Worm (Caenorhabditis elegans) whole organism, L4 larva: Measurements from ENCODE around the gene F16F9.4.

Experiments used
- lin-39 ChIP-seq: fragments of 150-350 bp; optimal IDR thresholded peaks from 2 replicates; lab custom pipeline; 2014; ENCODE audit warnings: missing biosample characterization, missing genetic modification reagents, missing genetic modification characterization
- mdl-1 ChIP-seq, 2 experiments: fragments of 150-350 bp in 1 of 2; sonication (generic microtip) in 1 of 2; optimal IDR thresholded peaks; 2 replicates each; lab custom pipeline; 2014 to 2017; ENCODE audit warnings: missing biosample characterization in 2 of 2, missing genetic modification characterization in 2 of 2
- pqm-1 ChIP-seq: sonication (generic microtip); optimal IDR thresholded peaks from 2 replicates; lab custom pipeline; 2017; ENCODE audit warnings: missing biosample characterization, missing genetic modification characterization
- unc-62 ChIP-seq, 3 experiments: fragments of 150-350 bp in 1 of 3; sonication (generic microtip); optimal IDR thresholded peaks in 2 of 3; peaks in 1 of 3; 1 replicate in 1 of 3; 2 replicates in 2 of 3; lab custom pipeline; 2014 to 2017; ENCODE audit warnings: missing biosample characterization in 3 of 3, missing genetic modification characterization in 3 of 3, missing genetic modification reagents in 3 of 3, missing genotype in 1 of 3

ce11 chrX:8423633-8424032 is 39.5 kb downstream of the F16F9.4 start, which contains the start of gene tth-1:
- TF ChIP-seq pqm-1 (tag; lab: Kevin White, UChicago) (no peak), unc-62 (GFP tag; optimal IDR thresholded peaks at IDR 0.05 in 1 of 2; lab: Kevin White, UChicago) (no peak), unc-62 (tag; optimal IDR thresholded peaks at IDR 0.05; lab: Kevin White, UChicago) (no peak), lin-39 (tag; lab: Kevin White, UChicago) (no peak), mdl-1 (tag; optimal IDR thresholded peaks at IDR 0.05; lab: Kevin White, UChicago) (no peak)
